Worm (Caenorhabditis elegans): ENCODE results near the gene acl-4.

DNA sequence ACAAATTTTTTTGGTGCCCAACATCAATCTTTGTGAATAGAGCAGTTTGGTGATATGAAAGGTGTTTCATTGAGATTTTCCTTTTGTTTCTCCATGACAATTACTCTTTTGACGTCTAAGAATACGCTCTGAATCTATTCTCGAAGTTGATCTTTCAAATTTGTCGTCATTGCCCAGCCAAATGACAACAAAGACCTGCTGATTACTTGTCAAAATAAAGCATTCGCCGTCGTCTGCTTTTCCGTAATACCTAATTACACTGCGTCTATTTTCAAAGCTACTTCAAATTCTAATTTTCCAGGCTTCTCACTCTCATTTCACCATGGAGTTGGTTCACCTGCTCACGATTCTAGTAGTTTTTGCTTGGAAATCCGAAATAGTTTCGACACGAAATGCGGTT, 35.1 kb upstream of the acl-4 start, which contains the start of gene F53B1.3:
- no peak for TF ChIP-seq dao-5 (tag; optimal IDR thresholded peaks at IDR 0.05)
- no peak for TF ChIP-seq him-1 (tag; optimal IDR thresholded peaks at IDR 0.05)
- no peak for TF ChIP-seq W03F9.2 (tag; optimal IDR thresholded peaks at IDR 0.05)
